Worm (Caenorhabditis elegans) whole organism, early embryonic: ENCODE measurements around the gene F57F5.3.
"Not testable (repeated sequence)": the region's sequence is repeated elsewhere in the genome, so short reads cannot be mapped to it uniquely, and the experiment has no call there.

ENCODE experiments used
- B0310.2 ChIP-seq: sonication (generic microtip); optimal IDR thresholded peaks from 2 replicates; lab custom pipeline; 2016; ENCODE audit warnings: mild to moderate bottlenecking, missing genetic modification characterization, missing compliant biosample characterization
- ceh-36 ChIP-seq: sonication (generic microtip); optimal IDR thresholded peaks from 2 replicates; lab custom pipeline; 2016; ENCODE audit warnings: missing genetic modification characterization, inconsistent platforms, missing compliant biosample characterization
- tra-4 ChIP-seq: sonication (generic microtip); optimal IDR thresholded peaks from 2 replicates; lab custom pipeline; 2017; ENCODE audit warnings: missing genetic modification characterization, missing compliant biosample characterization

ce11 chrV:12020026-12020425, 13.6 kb upstream of the F57F5.3 start, which contains the start of gene F10C2.3:
- TF ChIP-seq tra-4, ceh-36, B0310.2 (tag; lab: Kevin White, UChicago): not testable (repeated sequence)
